Fruit fly (Drosophila melanogaster): ENCODE results near the gene Mst84B.

The Mst84B gene

dm6 chr3R:7061875-7062274, at the start of gene Mst84B:
Gene Mst84B, plus strand, starts transcription at chr3R:7062175.
- no peak for TF ChIP-seq Clk (GFP tag; optimal IDR thresholded peaks at IDR 0.05)
- no peak for TF ChIP-seq cnc (optimal IDR thresholded peaks at IDR 0.05)
- TF ChIP-seq ovo (GFP tag; optimal IDR thresholded peaks at IDR 0.05), result no peak
- TF ChIP-seq kay (GFP tag; ENCODE audit: borderline replicate concordance), result no peak
- TF ChIP-seq CG33017 (tag; optimal IDR thresholded peaks at IDR 0.05), result no peak
- no peak for TF ChIP-seq Mnt (GFP tag; optimal IDR thresholded peaks at IDR 0.05)
- no peak for TF ChIP-seq cic (GFP tag; optimal IDR thresholded peaks at IDR 0.05)
- no peak for TF ChIP-seq CG11617 (GFP tag; optimal IDR thresholded peaks at IDR 0.05)

- TF ChIP-seq Hr96 (GFP tag; optimal IDR thresholded peaks at IDR 0.05) (no peak), toe (GFP tag; optimal IDR thresholded peaks at IDR 0.05) (no peak), kay (GFP tag; ENCODE audit: borderline replicate concordance) (no peak), cnc (optimal IDR thresholded peaks at IDR 0.05) (no peak), CG14711 (tag; optimal IDR thresholded peaks at IDR 0.05) (no peak), Clk (GFP tag; optimal IDR thresholded peaks at IDR 0.05) (no peak), tj (GFP tag; optimal IDR thresholded peaks at IDR 0.05) (no peak), pad (GFP tag; optimal IDR thresholded peaks at IDR 0.05) (no peak), CG5204 (GFP tag; optimal IDR thresholded peaks at IDR 0.05) (no peak), ovo (GFP tag; optimal IDR thresholded peaks at IDR 0.05) (no peak), bab1 (GFP tag; optimal IDR thresholded peaks at IDR 0.05) (no peak), CG11617 (GFP tag; optimal IDR thresholded peaks at IDR 0.05) (no peak)
Measured at dm6 chr3R:7024574-7024973, 37.4 kb upstream of the Mst84B start.

- TF ChIP-seq cic (GFP tag; optimal IDR thresholded peaks at IDR 0.05) (no peak), Crg-1 (GFP tag; optimal IDR thresholded peaks at IDR 0.05) (no peak), CG33017 (tag; optimal IDR thresholded peaks at IDR 0.05) (no peak), CG1620 (GFP tag; optimal IDR thresholded peaks at IDR 0.05) (no peak), toe (GFP tag; optimal IDR thresholded peaks at IDR 0.05) (no peak), CG5204 (GFP tag; optimal IDR thresholded peaks at IDR 0.05) (no peak)
Measured at dm6 chr3R:7025241-7025640, 36.7 kb upstream of the Mst84B start.

- TF ChIP-seq CG5204 (GFP tag; optimal IDR thresholded peaks at IDR 0.05) (no peak), ovo (GFP tag; optimal IDR thresholded peaks at IDR 0.05) (no peak), CG14711 (tag; optimal IDR thresholded peaks at IDR 0.05) (no peak), CG11617 (GFP tag; optimal IDR thresholded peaks at IDR 0.05) (no peak), kay (GFP tag; ENCODE audit: borderline replicate concordance) (no peak), CG7045 (GFP tag; optimal IDR thresholded peaks at IDR 0.05) (no peak), pad (GFP tag; optimal IDR thresholded peaks at IDR 0.05) (no peak), Crg-1 (GFP tag; optimal IDR thresholded peaks at IDR 0.05) (no peak), CG1620 (GFP tag; optimal IDR thresholded peaks at IDR 0.05) (no peak), Clk (GFP tag; optimal IDR thresholded peaks at IDR 0.05) (no peak)
Measured at dm6 chr3R:7028554-7028953, 33.4 kb upstream of the Mst84B start.

- TF ChIP-seq Mnt (GFP tag; optimal IDR thresholded peaks at IDR 0.05), result no peak
- TF ChIP-seq ovo (GFP tag; optimal IDR thresholded peaks at IDR 0.05), result no peak
- TF ChIP-seq toe (GFP tag; optimal IDR thresholded peaks at IDR 0.05), result no peak
- TF ChIP-seq bab1 (GFP tag; optimal IDR thresholded peaks at IDR 0.05), result no peak
Measured at dm6 chr3R:7029434-7029833, 32.5 kb upstream of the Mst84B start.

- no peak for TF ChIP-seq CG5204 (GFP tag; optimal IDR thresholded peaks at IDR 0.05)
- TF ChIP-seq CG7045 (GFP tag; optimal IDR thresholded peaks at IDR 0.05), result no peak
- no peak for TF ChIP-seq tj (GFP tag; optimal IDR thresholded peaks at IDR 0.05)
- no peak for TF ChIP-seq CG7101 (tag; optimal IDR thresholded peaks at IDR 0.05)
Measured at dm6 chr3R:7031553-7031952, 30.4 kb upstream of the Mst84B start.

dm6 chr3R:7033707-7034106, 28.3 kb upstream of the Mst84B start:
- TF ChIP-seq CG11617 (GFP tag; optimal IDR thresholded peaks at IDR 0.05), result no peak
- TF ChIP-seq CG1620 (GFP tag; optimal IDR thresholded peaks at IDR 0.05), result no peak
- no peak for TF ChIP-seq CG7045 (GFP tag; optimal IDR thresholded peaks at IDR 0.05)
- TF ChIP-seq Mnt (GFP tag; optimal IDR thresholded peaks at IDR 0.05), result no peak
- TF ChIP-seq CG14711 (tag; optimal IDR thresholded peaks at IDR 0.05), result no peak
- no peak for TF ChIP-seq CG33017 (tag; optimal IDR thresholded peaks at IDR 0.05)
- TF ChIP-seq bab1 (GFP tag; optimal IDR thresholded peaks at IDR 0.05), result no peak
- no peak for TF ChIP-seq CG5204 (GFP tag; optimal IDR thresholded peaks at IDR 0.05)
- no peak for TF ChIP-seq Hr96 (GFP tag; optimal IDR thresholded peaks at IDR 0.05)
- no peak for TF ChIP-seq CG7101 (tag; optimal IDR thresholded peaks at IDR 0.05)
- TF ChIP-seq cic (GFP tag; optimal IDR thresholded peaks at IDR 0.05), result no peak
- TF ChIP-seq toe (GFP tag; optimal IDR thresholded peaks at IDR 0.05), result no peak
- no peak for TF ChIP-seq CG12768 (GFP tag; optimal IDR thresholded peaks at IDR 0.05)
- TF ChIP-seq Clk (GFP tag; optimal IDR thresholded peaks at IDR 0.05), result no peak
- TF ChIP-seq Crg-1 (GFP tag; optimal IDR thresholded peaks at IDR 0.05), result no peak
- TF ChIP-seq ovo (GFP tag; optimal IDR thresholded peaks at IDR 0.05), result no peak
- no peak for TF ChIP-seq kay (GFP tag; ENCODE audit: borderline replicate concordance)
- TF ChIP-seq tj (GFP tag; optimal IDR thresholded peaks at IDR 0.05), result no peak

- TF ChIP-seq kay (GFP tag; ENCODE audit: borderline replicate concordance), result no peak
- TF ChIP-seq toe (GFP tag; optimal IDR thresholded peaks at IDR 0.05), result no peak
- no peak for TF ChIP-seq CG7045 (GFP tag; optimal IDR thresholded peaks at IDR 0.05)
- TF ChIP-seq ovo (GFP tag; optimal IDR thresholded peaks at IDR 0.05), result no peak
- no peak for TF ChIP-seq Clk (GFP tag; optimal IDR thresholded peaks at IDR 0.05)
- no peak for TF ChIP-seq Mnt (GFP tag; optimal IDR thresholded peaks at IDR 0.05)
- no peak for TF ChIP-seq CG11617 (GFP tag; optimal IDR thresholded peaks at IDR 0.05)
- no peak for TF ChIP-seq CG12768 (GFP tag; optimal IDR thresholded peaks at IDR 0.05)
- TF ChIP-seq cic (GFP tag; optimal IDR thresholded peaks at IDR 0.05), result no peak
- no peak for TF ChIP-seq CG14711 (tag; optimal IDR thresholded peaks at IDR 0.05)
- TF ChIP-seq Crg-1 (GFP tag; optimal IDR thresholded peaks at IDR 0.05), result no peak
- no peak for TF ChIP-seq Hr96 (GFP tag; optimal IDR thresholded peaks at IDR 0.05)
- no peak for TF ChIP-seq CG7101 (tag; optimal IDR thresholded peaks at IDR 0.05)
Measured at dm6 chr3R:7034440-7034839, 27.5 kb upstream of the Mst84B start.

Measured in whole organism, adult.